Worm (Caenorhabditis elegans) whole organism, late embryonic: ENCODE data around the gene str-205.

Experiments used
- C08G9.2 ChIP-seq: sonication (generic microtip); optimal IDR thresholded peaks from 2 replicates; lab custom pipeline; 2016; ENCODE audit warnings: mild to moderate bottlenecking, missing genetic modification characterization, moderate library complexity, missing compliant biosample characterization
- F13H6.1 ChIP-seq: sonication (generic microtip); optimal IDR thresholded peaks from 2 replicates; lab custom pipeline; 2016; ENCODE audit warnings: missing genetic modification characterization, missing compliant biosample characterization
- ceh-14 ChIP-seq: sonication (generic microtip); optimal IDR thresholded peaks from 2 replicates; lab custom pipeline; 2016; ENCODE audit warnings: missing genotype, missing genetic modification characterization, missing compliant biosample characterization
- ceh-24 ChIP-seq: sonication (generic microtip); optimal IDR thresholded peaks from 2 replicates; lab custom pipeline; 2016; ENCODE audit warnings: mild to moderate bottlenecking, missing genetic modification characterization, missing compliant biosample characterization
- ceh-30 ChIP-seq: fragments of 150-350 bp; optimal IDR thresholded peaks from 2 replicates; lab custom pipeline; 2014; ENCODE audit warnings: missing biosample characterization, missing genetic modification characterization
- fax-1 ChIP-seq: sonication (generic microtip); optimal IDR thresholded peaks from 2 replicates; lab custom pipeline; 2016; ENCODE audit warnings: missing genotype, missing genetic modification characterization, missing compliant biosample characterization
- fkh-10 ChIP-seq: fragments of 150-350 bp; optimal IDR thresholded peaks from 2 replicates; lab custom pipeline; 2014; ENCODE audit warnings: missing biosample characterization, missing genetic modification reagents, missing genetic modification characterization
- gmeb-2 ChIP-seq: sonication (generic microtip); optimal IDR thresholded peaks from 2 replicates; lab custom pipeline; 2016; ENCODE audit warnings: missing genetic modification characterization, inconsistent platforms, missing compliant biosample characterization
- hlh-13 ChIP-seq: fragments of 200-800 bp; sonication (Bioruptor generic); optimal IDR thresholded peaks from 2 replicates; lab custom pipeline; 2018; ENCODE audit warnings: mild to moderate bottlenecking, missing genetic modification characterization, missing compliant biosample characterization
- hlh-6 ChIP-seq: sonication (generic microtip); optimal IDR thresholded peaks from 2 replicates; lab custom pipeline; 2016; ENCODE audit warnings: missing genotype, missing genetic modification characterization, missing compliant biosample characterization
- hlh-8 ChIP-seq: sonication (generic microtip); optimal IDR thresholded peaks from 2 replicates; lab custom pipeline; 2016; ENCODE audit warnings: missing genotype, missing genetic modification characterization, missing compliant biosample characterization
- lin-11 ChIP-seq: fragments of 200-800 bp; sonication (Bioruptor generic); optimal IDR thresholded peaks from 2 replicates; lab custom pipeline; 2018; ENCODE audit warnings: mild to moderate bottlenecking, missing genetic modification characterization, missing compliant biosample characterization
- pat-9 ChIP-seq: fragments of 200-800 bp; sonication (Bioruptor generic); optimal IDR thresholded peaks from 2 replicates; lab custom pipeline; 2018; ENCODE audit warnings: mild to moderate bottlenecking, missing genetic modification characterization, moderate library complexity, missing compliant biosample characterization
- pax-1 ChIP-seq: fragments of 150-350 bp; optimal IDR thresholded peaks from 2 replicates; lab custom pipeline; 2014; ENCODE audit warnings: missing biosample characterization, missing genetic modification characterization
- pqm-1 ChIP-seq: sonication (generic microtip); optimal IDR thresholded peaks from 2 replicates; lab custom pipeline; 2016; ENCODE audit warnings: missing genetic modification characterization, missing compliant biosample characterization
- ref-2 ChIP-seq: sonication (generic microtip); optimal IDR thresholded peaks from 2 replicates; lab custom pipeline; 2016; ENCODE audit warnings: missing genetic modification characterization, missing compliant biosample characterization
- syd-9 ChIP-seq: sonication (generic microtip); optimal IDR thresholded peaks from 2 replicates; lab custom pipeline; 2016; ENCODE audit warnings: mild to moderate bottlenecking, missing genetic modification characterization, moderate library complexity, missing compliant biosample characterization
- zip-5 ChIP-seq: sonication (generic microtip); optimal IDR thresholded peaks from 2 replicates; lab custom pipeline; 2016; ENCODE audit warnings: missing genetic modification characterization, missing compliant biosample characterization
- ztf-16 ChIP-seq: sonication (generic microtip); optimal IDR thresholded peaks from 2 replicates; lab custom pipeline; 2017; ENCODE audit warnings: missing genetic modification characterization, missing compliant biosample characterization

The str-205 gene

DNA sequence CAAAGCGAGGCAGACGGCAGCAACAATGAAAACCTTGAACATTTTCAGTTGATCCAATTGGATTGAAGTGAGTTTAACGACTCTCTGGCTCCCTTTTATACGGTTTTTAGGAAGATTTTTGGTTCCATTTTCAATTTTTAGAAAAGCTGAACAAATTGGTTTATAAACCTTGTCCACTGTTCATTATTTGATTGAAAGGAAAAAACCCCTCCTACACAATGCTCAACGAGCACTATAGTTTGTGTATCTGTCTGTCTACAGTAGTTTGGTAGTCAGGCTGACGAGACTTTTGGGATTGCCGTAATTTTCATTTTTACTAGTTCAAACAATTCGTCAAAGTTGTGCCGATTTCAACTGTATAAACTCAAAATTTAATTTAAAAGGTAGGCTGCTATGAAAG is 50.5 kb downstream of the str-205 start, which contains the start of gene T19H12.15:
TSS of gene T19H12.15 (minus strand) at position 101 of the 400 bp plus-strand sequence.
- TF ChIP-seq hlh-6 (no peak), pax-1 (tag; lab: Kevin White, UChicago) (no peak), pat-9 (tag; lab: Kevin White, UChicago) (no peak), ztf-16 (tag; lab: Kevin White, UChicago) (no peak), C08G9.2 (tag; lab: Kevin White, UChicago) (no peak), lin-11 (tag; lab: Kevin White, UChicago) (no peak), pqm-1 (tag; lab: Kevin White, UChicago) (no peak), ref-2 (tag; lab: Kevin White, UChicago) (no peak), fkh-10 (GFP tag; lab: Kevin White, UChicago) (no peak), hlh-8 (tag; lab: Kevin White, UChicago) (no peak), ceh-24 (tag; lab: Kevin White, UChicago) (no peak), F13H6.1 (tag; lab: Kevin White, UChicago) (no peak), zip-5 (no peak), fax-1 (tag; lab: Kevin White, UChicago) (no peak), syd-9 (tag; lab: Kevin White, UChicago) (no peak), hlh-13 (GFP tag; lab: Kevin White, UChicago) (no peak), ceh-14 (tag; lab: Kevin White, UChicago) (no peak), ceh-30 (tag; lab: Kevin White, UChicago) (no peak), gmeb-2 (tag; lab: Kevin White, UChicago) (no peak)
